1 fruit fly cellular context compared by ENCODE assay signal in genomic region chr3L:18242096-18242495, dm6.
TF ChIP-seq lines count a peak whose summit lies in the region.

No protein-coding gene starts in this region.

TF ChIP-seq in whole organism, embryonic, 481 proteins besides CTCF, POLR2A, EP300 and RAD21 (continued from another document):
- TF ChIP-seq hb (GFP tag; IDR thresholded peaks at IDR 0.05; lab: Robert Waterston, UW; ENCODE audit: partially characterized antibody) (no peak), dan (GFP tag; IDR thresholded peaks at IDR 0.05; lab: Robert Waterston, UW) (no peak), grn (GFP tag; optimal IDR thresholded peaks at IDR 0.05; lab: Kevin White, UChicago) (no peak), kah (GFP tag; optimal IDR thresholded peaks at IDR 0.05; lab: Kevin White, UChicago) (no peak), Kr (GFP tag; optimal IDR thresholded peaks at IDR 0.05; lab: Kevin White, UChicago) (peak; percentile 89), CG10565 (GFP tag; optimal IDR thresholded peaks at IDR 0.05; lab: Kevin White, UChicago) (no peak), CG13287 (GFP tag; IDR thresholded peaks at IDR 0.05; lab: Robert Waterston, UW; ENCODE audit: partially characterized antibody) (no peak), MTF-1 (GFP tag; optimal IDR thresholded peaks at IDR 0.05; lab: Kevin White, UChicago; ENCODE audit: borderline replicate concordance) (peak; percentile 62), Xrp1 (GFP tag; IDR thresholded peaks at IDR 0.05; lab: Robert Waterston, UW) (peak; percentile 73), CG6813 (GFP tag; optimal IDR thresholded peaks at IDR 0.05; lab: Kevin White, UChicago) (peak; percentile 75), CG2202 (tag; optimal IDR thresholded peaks at IDR 0.05; lab: Kevin White, UChicago) (peak; percentile 74), ATbp (GFP tag; optimal IDR thresholded peaks at IDR 0.05; lab: Kevin White, UChicago) (peak; percentile 51), gro (GFP tag; optimal IDR thresholded peaks at IDR 0.05; lab: Kevin White, UChicago) (no peak), Dip2 (GFP tag; IDR thresholded peaks at IDR 0.05; lab: Robert Waterston, UW) (no peak), Dll (GFP tag; IDR thresholded peaks at IDR 0.05; lab: Robert Waterston, UW; ENCODE audit: partially characterized antibody) (no peak), btn (GFP tag; optimal IDR thresholded peaks at IDR 0.05; lab: Kevin White, UChicago) (no peak), NfI (GFP tag; optimal IDR thresholded peaks at IDR 0.05; lab: Kevin White, UChicago) (no peak), Dad (GFP tag; optimal IDR thresholded peaks at IDR 0.05; lab: Kevin White, UChicago) (no peak), gcm (GFP tag; optimal IDR thresholded peaks at IDR 0.05; lab: Kevin White, UChicago) (peak; percentile 47), cwo (GFP tag; optimal IDR thresholded peaks at IDR 0.05; lab: Kevin White, UChicago) (no peak), nom (GFP tag; optimal IDR thresholded peaks at IDR 0.05; lab: Kevin White, UChicago) (no peak), CG16863 (GFP tag; optimal IDR thresholded peaks at IDR 0.05; lab: Kevin White, UChicago) (no peak), fd96Cb (tag; optimal IDR thresholded peaks at IDR 0.05; lab: Kevin White, UChicago) (no peak), jing (GFP tag; optimal IDR thresholded peaks at IDR 0.05; lab: Kevin White, UChicago) (no peak), Med (GFP tag; lab: Kevin White, UChicago) (no peak), CG6654 (GFP tag; optimal IDR thresholded peaks at IDR 0.05; lab: Kevin White, UChicago) (no peak), CG7372 (GFP tag; IDR thresholded peaks at IDR 0.05; lab: Robert Waterston, UW) (no peak), HLH54F (GFP tag; optimal IDR thresholded peaks at IDR 0.05; lab: Kevin White, UChicago) (no peak), CG8388 (GFP tag; optimal IDR thresholded peaks at IDR 0.05; lab: Kevin White, UChicago) (peak; percentile 20), Hr51 (GFP tag; optimal IDR thresholded peaks at IDR 0.05; lab: Kevin White, UChicago) (no peak), CG9727 (GFP tag; optimal IDR thresholded peaks at IDR 0.05; lab: Kevin White, UChicago) (peak; percentile 63), exex (tag; optimal IDR thresholded peaks at IDR 0.05; lab: Kevin White, UChicago) (no peak), CG11456 (GFP tag; IDR thresholded peaks at IDR 0.05; lab: Robert Waterston, UW) (no peak), ham (GFP tag; IDR thresholded peaks at IDR 0.05; lab: Robert Waterston, UW) (no peak), B-H1 (GFP tag; IDR thresholded peaks at IDR 0.05; lab: Robert Waterston, UW) (no peak), CG17328 (GFP tag; IDR thresholded peaks at IDR 0.05; lab: Robert Waterston, UW) (0 out of 2 replicates have a peak, but pooled peaks have one; percentile 33), tgo (GFP tag; IDR thresholded peaks at IDR 0.05; lab: Robert Waterston, UW) (no peak), CG43689 (GFP tag; IDR thresholded peaks at IDR 0.05; lab: Robert Waterston, UW) (no peak), Dip3 (GFP tag; optimal IDR thresholded peaks at IDR 0.05; lab: Kevin White, UChicago) (no peak), ems (GFP tag; optimal IDR thresholded peaks at IDR 0.05; lab: Kevin White, UChicago) (no peak), CG30403 (GFP tag; optimal IDR thresholded peaks at IDR 0.05; lab: Kevin White, UChicago) (no peak)
